Fruit fly (Drosophila melanogaster): ENCODE measurements around the gene slf.

Gene slf

dm6 chr2L:4812261-4813022, 10.7 kb upstream of the slf start, which contains the start of gene CG15629:
Gene CG15629, plus strand, starts transcription at chr2L:4813009.
- TF ChIP-seq Ets98B (GFP tag; IDR thresholded peaks at IDR 0.05) (no peak), CG32121 (GFP tag; IDR thresholded peaks at IDR 0.05) (no peak), CG14655 (GFP tag; optimal IDR thresholded peaks at IDR 0.05) (no peak), CG34367 (tag; optimal IDR thresholded peaks at IDR 0.05) (no peak), Pif1A (GFP tag; optimal IDR thresholded peaks at IDR 0.05) (no peak)

DNA sequence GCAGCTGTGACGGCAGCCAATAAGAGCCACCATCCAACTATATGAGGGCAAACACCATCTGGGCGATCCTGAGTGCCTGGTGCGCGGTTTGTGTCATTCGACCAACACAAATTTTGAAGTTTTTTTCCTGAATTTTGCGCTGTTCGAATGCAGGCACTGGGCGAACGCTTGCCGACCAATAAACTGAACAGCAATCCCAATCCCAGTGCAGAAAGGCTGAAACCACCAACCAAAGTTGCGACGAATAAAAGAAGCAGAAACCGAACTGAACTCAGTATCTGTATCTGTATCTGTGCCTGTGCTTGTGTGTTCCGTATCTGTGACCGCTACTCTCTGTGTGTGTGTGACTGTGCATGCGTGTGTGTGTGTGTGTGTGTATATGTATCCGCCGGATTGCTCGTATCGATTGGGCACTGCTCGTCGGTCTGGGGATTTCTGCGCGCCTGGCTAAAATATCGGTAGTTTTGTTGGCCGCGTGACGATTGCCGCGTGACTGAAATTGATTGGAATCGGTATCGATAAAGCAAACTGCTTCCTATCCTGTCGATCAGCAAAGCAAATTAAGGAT, 9.9 kb upstream of the slf start:
- TF ChIP-seq Pif1A (GFP tag; optimal IDR thresholded peaks at IDR 0.05) (no peak), CG8159 (tag; optimal IDR thresholded peaks at IDR 0.05) (no peak), Pif1B (GFP tag; optimal IDR thresholded peaks at IDR 0.05) (no peak), CG17806 (tag; optimal IDR thresholded peaks at IDR 0.05) (no peak), rn (GFP tag; IDR thresholded peaks at IDR 0.05) (no peak), gl (tag; optimal IDR thresholded peaks at IDR 0.05) (peak; percentile 37), CG10348 (GFP tag; IDR thresholded peaks at IDR 0.05) (no peak), CG8301 (tag; optimal IDR thresholded peaks at IDR 0.05) (no peak), Ets98B (GFP tag; IDR thresholded peaks at IDR 0.05) (peak; percentile 73; the same call in 1 of the 2 replicates), Snoo (tag; optimal IDR thresholded peaks at IDR 0.05) (no peak), CG34367 (tag; optimal IDR thresholded peaks at IDR 0.05) (no peak), CG13204 (GFP tag; optimal IDR thresholded peaks at IDR 0.05) (peak; percentile 30), D1 (tag; optimal IDR thresholded peaks at IDR 0.05) (peak; percentile 12), fd96Ca (GFP tag; IDR thresholded peaks at IDR 0.05) (peak; percentile 75; the same call in 2 of the 3 replicates), CG32121 (GFP tag; IDR thresholded peaks at IDR 0.05) (peak; percentile 65), CG15710 (tag; optimal IDR thresholded peaks at IDR 0.05) (no peak), CG4496 (GFP tag; IDR thresholded peaks at IDR 0.05) (peak; percentile 55; the same call in 1 of the 3 replicates), EcR (GFP tag; optimal IDR thresholded peaks at IDR 0.05) (peak; percentile 89), CG14655 (GFP tag; optimal IDR thresholded peaks at IDR 0.05) (no peak)

- TF ChIP-seq Pif1A (GFP tag; optimal IDR thresholded peaks at IDR 0.05) (peak; percentile 55), D1 (tag; optimal IDR thresholded peaks at IDR 0.05) (no peak), CG9948 (tag; optimal IDR thresholded peaks at IDR 0.05) (peak; percentile 56), gl (tag; optimal IDR thresholded peaks at IDR 0.05) (no peak), EcR (GFP tag; optimal IDR thresholded peaks at IDR 0.05) (peak; percentile 61), CG17806 (tag; optimal IDR thresholded peaks at IDR 0.05) (peak; percentile 10), CG10348 (GFP tag; IDR thresholded peaks at IDR 0.05) (no peak), CG32121 (GFP tag; IDR thresholded peaks at IDR 0.05) (no peak), CG12605 (GFP tag; IDR thresholded peaks at IDR 0.05) (no peak), CG15710 (tag; optimal IDR thresholded peaks at IDR 0.05) (peak; percentile 58), Pif1B (GFP tag; optimal IDR thresholded peaks at IDR 0.05) (peak; percentile 54), Snoo (tag; optimal IDR thresholded peaks at IDR 0.05) (peak; percentile 67), rn (GFP tag; IDR thresholded peaks at IDR 0.05) (no peak), CG4496 (GFP tag; IDR thresholded peaks at IDR 0.05) (0 out of 3 replicates have a peak, but pooled peaks have one; percentile 14), CG34367 (tag; optimal IDR thresholded peaks at IDR 0.05) (peak; percentile 6), CG13204 (GFP tag; optimal IDR thresholded peaks at IDR 0.05) (peak; percentile 44), Ets98B (GFP tag; IDR thresholded peaks at IDR 0.05) (0 out of 2 replicates have a peak, but pooled peaks have one; percentile 10), CG8159 (tag; optimal IDR thresholded peaks at IDR 0.05) (peak; percentile 81), fd96Ca (GFP tag; IDR thresholded peaks at IDR 0.05) (no peak), CG8301 (tag; optimal IDR thresholded peaks at IDR 0.05) (peak; percentile 62), CG14655 (GFP tag; optimal IDR thresholded peaks at IDR 0.05) (peak; percentile 80)
These were observed 9.2 kb upstream of the slf start for dm6 chr2L:4810697-4811490.

- TF ChIP-seq rn (GFP tag; IDR thresholded peaks at IDR 0.05) (no peak), CG4496 (GFP tag; IDR thresholded peaks at IDR 0.05) (peak; percentile 66), CG17806 (tag; optimal IDR thresholded peaks at IDR 0.05) (peak; percentile 10), Pif1A (GFP tag; optimal IDR thresholded peaks at IDR 0.05) (peak; percentile 9), CG10348 (GFP tag; IDR thresholded peaks at IDR 0.05) (no peak), Pif1B (GFP tag; optimal IDR thresholded peaks at IDR 0.05) (peak; percentile 46), CG32121 (GFP tag; IDR thresholded peaks at IDR 0.05) (peak; percentile 51; the same call in 1 of the 2 replicates), CG14655 (GFP tag; optimal IDR thresholded peaks at IDR 0.05) (no peak), D1 (tag; optimal IDR thresholded peaks at IDR 0.05) (peak; percentile 69), CG15710 (tag; optimal IDR thresholded peaks at IDR 0.05) (peak; percentile 32), fd96Ca (GFP tag; IDR thresholded peaks at IDR 0.05) (peak; percentile 43; the same call in 1 of the 3 replicates), Ets98B (GFP tag; IDR thresholded peaks at IDR 0.05) (peak; percentile 64), Snoo (tag; optimal IDR thresholded peaks at IDR 0.05) (peak; percentile 35), CG12605 (GFP tag; IDR thresholded peaks at IDR 0.05) (peak; percentile 88), CG9948 (tag; optimal IDR thresholded peaks at IDR 0.05) (no peak)
These were observed 8.4 kb upstream of the slf start for dm6 chr2L:4810044-4810609.

Measured in whole organism, pupa.